Worm (Caenorhabditis elegans): ENCODE measurements around the gene F54H12.7.

ce11 chrIII:8010260-8010822, 41.2 kb downstream of the F54H12.7 start, which contains the start of gene cit-1.2:
- no peak for TF ChIP-seq scrt-1 (GFP tag; IDR thresholded peaks at IDR 0.05)
- TF ChIP-seq tbx-37 (GFP tag; conservative IDR thresholded peaks at IDR 0.05), result no peak
- TF ChIP-seq hnd-1 (tag; optimal IDR thresholded peaks at IDR 0.05), result no peak
- TF ChIP-seq ama-1 (optimal IDR thresholded peaks at IDR 0.05), result no peak
- no peak for TF ChIP-seq aly-1 (tag; optimal IDR thresholded peaks at IDR 0.05)
- TF ChIP-seq hmbx-1 (tag; optimal IDR thresholded peaks at IDR 0.05), result no peak
- no peak for TF ChIP-seq tbx-11 (GFP tag; IDR thresholded peaks at IDR 0.05)

Data from whole organism, early embryonic.